Worm (Caenorhabditis elegans) whole organism, early embryonic: Measurements from ENCODE around the gene C01G10.6.
A peak's percentile ranks its signal among the peaks of the same experiment; 100 is the strongest.
"Not testable (repeated sequence)": the region's sequence is repeated elsewhere in the genome, so short reads cannot be mapped to it uniquely, and the experiment has no call there.

Experiments used
- B0310.2 ChIP-seq: sonication (generic microtip); optimal IDR thresholded peaks from 2 replicates; lab custom pipeline; 2016; ENCODE audit warnings: mild to moderate bottlenecking, missing genetic modification characterization, missing compliant biosample characterization
- F13C5.2 ChIP-seq: sonication (generic microtip); optimal IDR thresholded peaks from 2 replicates; lab custom pipeline; 2017; ENCODE audit warnings: mild to moderate bottlenecking, missing genetic modification characterization, inconsistent platforms, missing compliant biosample characterization
- aly-1 ChIP-seq: sonication (generic microtip); optimal IDR thresholded peaks from 2 replicates; lab custom pipeline; 2016; ENCODE audit warnings: missing genetic modification characterization, missing compliant biosample characterization
- ama-1 ChIP-seq: fragments of 150-350 bp; optimal IDR thresholded peaks from 2 replicates; lab custom pipeline; 2014
- ceh-13 ChIP-seq: fragments of 200-800 bp; sonication (Bioruptor generic); optimal IDR thresholded peaks from 2 replicates; lab custom pipeline; 2018; ENCODE audit warnings: mild to moderate bottlenecking, missing genetic modification characterization, missing compliant biosample characterization
- ceh-36 ChIP-seq: sonication (generic microtip); optimal IDR thresholded peaks from 2 replicates; lab custom pipeline; 2016; ENCODE audit warnings: missing genetic modification characterization, inconsistent platforms, missing compliant biosample characterization
- ets-7 ChIP-seq: sonication (generic microtip); optimal IDR thresholded peaks from 2 replicates; lab custom pipeline; 2016; ENCODE audit warnings: missing genotype, missing genetic modification characterization, missing compliant biosample characterization
- flt-1 ChIP-seq: fragments of 200-800 bp; sonication (Bioruptor generic); IDR thresholded peaks from 2 replicates; pipeline ENCODE4 v1.3.6; 2022; ENCODE audit warnings: missing genetic modification characterization, missing compliant biosample characterization
- hmbx-1 ChIP-seq: sonication (generic microtip); optimal IDR thresholded peaks from 2 replicates; lab custom pipeline; 2016; ENCODE audit warnings: mild to moderate bottlenecking, missing genetic modification characterization, missing compliant biosample characterization
- hmg-4 ChIP-seq: fragments of 200-800 bp; sonication (Bioruptor generic); optimal IDR thresholded peaks from 2 replicates; lab custom pipeline; 2018; ENCODE audit warnings: mild to moderate bottlenecking, missing genetic modification characterization, missing compliant biosample characterization
- hnd-1 ChIP-seq: sonication (generic microtip); optimal IDR thresholded peaks from 2 replicates; lab custom pipeline; 2016; ENCODE audit warnings: missing genetic modification characterization, missing compliant biosample characterization
- pes-1 ChIP-seq: fragments of 200-800 bp; sonication (Bioruptor generic); IDR thresholded peaks from 2 replicates; pipeline ENCODE4 v1.3.6; 2022; ENCODE audit warnings: missing genetic modification reagents, missing genetic modification characterization, missing compliant biosample characterization
- scrt-1 ChIP-seq: fragments of 200-800 bp; sonication (Bioruptor generic); IDR thresholded peaks from 2 replicates; pipeline ENCODE4 v1.3.6; 2022; ENCODE audit warnings: missing genetic modification characterization, missing compliant biosample characterization
- sea-1 ChIP-seq: fragments of 200-800 bp; sonication (Bioruptor generic); conservative IDR thresholded peaks from 2 replicates; pipeline ENCODE4 v1.3.6; 2022; ENCODE audit warnings: missing genetic modification characterization, missing compliant biosample characterization
- tbx-11 ChIP-seq: fragments of 200-800 bp; sonication (Bioruptor generic); IDR thresholded peaks from 2 replicates; pipeline ENCODE4 v1.3.6; 2022; ENCODE audit warnings: missing genetic modification characterization, missing compliant biosample characterization
- tbx-37 ChIP-seq: fragments of 200-800 bp; sonication (Bioruptor generic); conservative IDR thresholded peaks from 2 replicates; pipeline ENCODE4 v1.3.6; 2022; ENCODE audit warnings: missing genetic modification reagents, missing genetic modification characterization, missing compliant biosample characterization
- tra-4 ChIP-seq: sonication (generic microtip); optimal IDR thresholded peaks from 2 replicates; lab custom pipeline; 2017; ENCODE audit warnings: missing genetic modification characterization, missing compliant biosample characterization

Gene C01G10.6

ce11 chrV:15113992-15114391 lies 26.5 kb downstream of the C01G10.6 start, which contains the start of gene T01G5.6:
TSS of gene T01G5.6 (minus strand) at chrV:15114092.
- TF ChIP-seq hmg-4 (GFP tag; lab: Kevin White, UChicago) (no peak), aly-1 (no peak), ets-7 (tag; lab: Kevin White, UChicago) (no peak)

- TF ChIP-seq scrt-1; tbx-37; tbx-11 (GFP tag; lab: Robert Waterston, UW): not testable (repeated sequence)
Measured at ce11 chrV:15115968-15116367, 28.5 kb downstream of the C01G10.6 start, which contains the start of gene T01G5.8. TSS of gene T01G5.8 (plus strand) at chrV:15116268.

ce11 chrV:15119517-15119916 lies 32.1 kb downstream of the C01G10.6 start, which contains the start of gene flor-1:
TSS of gene flor-1 (minus strand) at chrV:15119617.
- no peak for TF ChIP-seq aly-1
- TF ChIP-seq ceh-13: no peak
- no peak for TF ChIP-seq tbx-11 (GFP tag; lab: Robert Waterston, UW)
- no peak for TF ChIP-seq scrt-1
- TF ChIP-seq B0310.2 (tag; lab: Kevin White, UChicago): no peak

- TF ChIP-seq B0310.2 (tag; lab: Kevin White, UChicago); ets-7 (tag; lab: Kevin White, UChicago); flt-1: not testable (repeated sequence)
Measured at ce11 chrV:15125162-15125561, 37.7 kb downstream of the C01G10.6 start, which contains the start of gene ugt-30. TSS of gene ugt-30 (minus strand) at chrV:15125262.

- TF ChIP-seq hmbx-1 (no peak), hnd-1 (tag; lab: Kevin White, UChicago) (no peak), B0310.2 (tag; lab: Kevin White, UChicago) (no peak), hmg-4 (GFP tag; lab: Kevin White, UChicago) (no peak), ceh-36 (tag; lab: Kevin White, UChicago) (no peak), tbx-11 (GFP tag; lab: Robert Waterston, UW) (no peak), scrt-1 (no peak), flt-1 (no peak), tbx-37 (no peak), ceh-13 (no peak), pes-1 (no peak), ets-7 (tag; lab: Kevin White, UChicago) (no peak)
Measured at ce11 chrV:15127413-15127812, 40.0 kb downstream of the C01G10.6 start, which contains the start of gene srj-27. TSS of gene srj-27 (minus strand) at chrV:15127513.

- no peak for TF ChIP-seq tbx-11 (GFP tag; lab: Robert Waterston, UW)
- TF ChIP-seq F13C5.2 (tag; lab: Kevin White, UChicago): no peak
- TF ChIP-seq aly-1: no peak
- no peak for TF ChIP-seq tra-4 (tag; lab: Kevin White, UChicago)
- no peak for TF ChIP-seq hnd-1 (tag; lab: Kevin White, UChicago)
- TF ChIP-seq flt-1: no peak
- no peak for TF ChIP-seq ama-1
- no peak for TF ChIP-seq pes-1
- no peak for TF ChIP-seq sea-1
- TF ChIP-seq B0310.2 (tag; lab: Kevin White, UChicago): no peak
Measured at ce11 chrV:15127955-15128354, 40.5 kb downstream of the C01G10.6 start, which contains the start of gene srr-7. TSS of gene srr-7 (plus strand) at chrV:15128255.

ce11 chrV:15132423-15132822 lies 45.0 kb downstream of the C01G10.6 start, which contains the start of gene str-171:
TSS of gene str-171 (minus strand) at chrV:15132523.
- TF ChIP-seq B0310.2 (tag; lab: Kevin White, UChicago): no peak
- no peak for TF ChIP-seq ceh-36 (tag; lab: Kevin White, UChicago)
- no peak for TF ChIP-seq ama-1
- no peak for TF ChIP-seq ceh-13
- TF ChIP-seq tbx-11 (GFP tag; lab: Robert Waterston, UW): no peak
- TF ChIP-seq scrt-1: no peak
- TF ChIP-seq tbx-37: no peak
- TF ChIP-seq F13C5.2 (tag; lab: Kevin White, UChicago): no peak

ce11 chrV:15133812-15134211 lies 46.4 kb downstream of the C01G10.6 start:
- TF ChIP-seq ets-7 (tag; lab: Kevin White, UChicago) (no peak), ceh-36 (tag; lab: Kevin White, UChicago) (no peak), tbx-37 (no peak), flt-1 (no peak)

ce11 chrV:15136772-15137171 lies 49.3 kb downstream of the C01G10.6 start, which contains the start of gene aipl-1:
TSS of gene aipl-1 (minus strand) at chrV:15136801.
- TF ChIP-seq ets-7 (tag; lab: Kevin White, UChicago): no peak
- no peak for TF ChIP-seq hmbx-1
- no peak for TF ChIP-seq sea-1
- TF ChIP-seq ceh-36 (tag; lab: Kevin White, UChicago): no peak
- no peak for TF ChIP-seq tra-4 (tag; lab: Kevin White, UChicago)
- TF ChIP-seq tbx-37: peak; percentile 42; the same call in 1 of the 2 replicates
- no peak for TF ChIP-seq hmg-4 (GFP tag; lab: Kevin White, UChicago)
